Worm (Caenorhabditis elegans): Measurements from ENCODE around the gene C30F2.5.

C30F2.5 gene

DNA sequence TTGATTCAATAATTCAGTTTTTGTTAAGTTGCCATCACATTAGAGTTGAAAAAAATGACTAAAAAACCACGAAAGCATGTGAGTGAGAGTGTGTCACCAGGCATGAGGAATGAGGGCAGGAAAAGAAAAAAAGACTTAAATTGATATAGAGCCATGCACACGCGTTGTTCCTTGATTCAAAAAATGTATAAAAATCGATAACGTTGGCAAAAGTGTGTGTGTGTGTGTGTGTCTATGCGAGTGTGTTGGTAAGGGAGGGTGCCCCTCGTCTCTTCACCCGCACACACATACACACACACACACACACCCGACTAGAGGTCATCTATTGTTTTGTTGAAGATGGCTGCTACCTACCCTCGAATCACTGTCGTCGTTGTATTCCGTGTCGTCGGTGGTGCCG lies 49.4 kb downstream of the C30F2.5 start:
- TF ChIP-seq unc-98 (GFP tag; IDR thresholded peaks at IDR 0.05) = no peak
- TF ChIP-seq lin-14 (GFP tag; optimal IDR thresholded peaks at IDR 0.05) = peak; percentile 53
- peak in 1 of 2 experiments; percentile 49 for TF ChIP-seq mdl-1 (tag; optimal IDR thresholded peaks at IDR 0.05)
- peak; percentile 24 for TF ChIP-seq nhr-20 (tag; optimal IDR thresholded peaks at IDR 0.05)
- TF ChIP-seq nhr-85 (tag) = peak; percentile 75
- TF ChIP-seq efl-1 (optimal IDR thresholded peaks at IDR 0.05) = no peak
- TF ChIP-seq efl-1 (GFP tag; optimal IDR thresholded peaks at IDR 0.05 in 1 of 2) = peak in 1 of 2 experiments; percentile 82
- no peak for TF ChIP-seq tlp-1 (tag; optimal IDR thresholded peaks at IDR 0.05)
- TF ChIP-seq rnt-1 (tag; optimal IDR thresholded peaks at IDR 0.05) = peak; percentile 4
- TF ChIP-seq vab-15 (tag; optimal IDR thresholded peaks at IDR 0.05) = no peak
- peak; percentile 24 for TF ChIP-seq snu-23 (GFP tag; optimal IDR thresholded peaks at IDR 0.05)

DNA sequence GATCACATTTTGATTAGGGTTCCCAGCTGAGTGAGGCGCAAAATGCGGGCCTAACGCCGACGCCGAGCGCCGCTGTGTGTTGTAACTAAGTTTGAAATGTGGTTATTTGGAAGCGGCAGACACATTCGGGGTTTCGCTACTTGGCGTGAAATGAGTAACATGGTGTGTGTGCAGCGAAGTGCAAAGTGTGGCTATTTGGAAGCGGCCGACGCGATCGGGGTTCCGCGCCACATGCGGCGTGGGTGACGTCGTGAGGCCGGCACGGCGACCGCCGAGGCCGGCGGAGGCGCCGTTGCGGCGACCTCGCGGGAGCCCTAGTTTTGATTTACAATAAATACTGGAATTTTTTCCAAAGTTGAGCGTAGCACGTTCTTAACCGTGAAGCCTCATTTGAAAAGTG lies 50.1 kb downstream of the C30F2.5 start:
- TF ChIP-seq lin-15B (tag; optimal IDR thresholded peaks at IDR 0.05) (no peak), ceh-8 (GFP tag; optimal IDR thresholded peaks at IDR 0.05) (peak; percentile 9), snpc-4 (tag; optimal IDR thresholded peaks at IDR 0.05) (peak; percentile 72), unc-62 (GFP tag; optimal IDR thresholded peaks at IDR 0.05) (no peak), egl-27 (tag; optimal IDR thresholded peaks at IDR 0.05) (no peak), fos-1 (tag; optimal IDR thresholded peaks at IDR 0.05) (no peak), nhr-237 (tag; optimal IDR thresholded peaks at IDR 0.05) (no peak)

DNA sequence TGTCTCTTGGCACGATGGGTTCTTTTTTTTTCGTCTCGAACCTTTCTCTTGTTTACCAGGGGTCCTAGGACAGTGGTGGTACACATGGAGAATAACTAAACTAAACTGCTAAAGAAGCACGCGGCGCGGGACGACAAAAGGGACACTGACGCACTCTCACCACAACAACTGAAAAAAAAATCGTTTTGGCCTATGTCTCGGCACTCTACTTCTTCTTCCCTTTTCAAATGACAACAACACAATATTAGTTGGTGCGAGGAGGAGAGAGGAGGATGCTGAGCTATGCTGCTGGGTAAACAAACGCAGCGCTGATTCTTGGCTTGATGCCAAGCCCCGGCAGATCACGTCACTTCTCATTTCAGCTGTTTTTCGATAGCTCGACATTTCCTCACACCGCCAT lies 50.8 kb downstream of the C30F2.5 start:
- TF ChIP-seq ceh-82 (tag; optimal IDR thresholded peaks at IDR 0.05) (peak in 1 of 3 experiments; percentile 2), fos-1 (tag; optimal IDR thresholded peaks at IDR 0.05) (no peak), lin-14 (GFP tag; optimal IDR thresholded peaks at IDR 0.05) (peak; percentile 36), zip-4 (GFP tag; optimal IDR thresholded peaks at IDR 0.05) (no peak), skn-1 (tag; optimal IDR thresholded peaks at IDR 0.05) (no peak), snpc-4 (tag; optimal IDR thresholded peaks at IDR 0.05) (no peak), nhr-77 (tag; optimal IDR thresholded peaks at IDR 0.05) (peak; percentile 15), ceh-63 (GFP tag; optimal IDR thresholded peaks at IDR 0.05) (no peak), tbx-2 (tag; optimal IDR thresholded peaks at IDR 0.05) (no peak)

Measured in whole organism, L1 larva.